Fruit fly (Drosophila melanogaster): ENCODE measurements around the gene GstD9.

Gene GstD9

dm6 chr3R:12323221-12323620, 44.1 kb downstream of the GstD9 start, which contains the start of gene CG10013:
Gene CG10013 (plus strand): TSS chr3R:12323521.
- no peak for TF ChIP-seq Hr4 (GFP tag; optimal IDR thresholded peaks at IDR 0.05)
- no peak for TF ChIP-seq CG10669 (GFP tag; optimal IDR thresholded peaks at IDR 0.05)
- no peak for TF ChIP-seq CG11294 (GFP tag; IDR thresholded peaks at IDR 0.05)
- no peak for TF ChIP-seq svp (GFP tag)
- no peak for TF ChIP-seq Eip78C (GFP tag)
- TF ChIP-seq Sox15 (GFP tag; optimal IDR thresholded peaks at IDR 0.05): no peak
- no peak for TF ChIP-seq acj6 (GFP tag; optimal IDR thresholded peaks at IDR 0.05)
- TF ChIP-seq Hr38 (GFP tag; optimal IDR thresholded peaks at IDR 0.05): no peak
- no peak for TF ChIP-seq CG3919 (GFP tag; optimal IDR thresholded peaks at IDR 0.05)
- no peak for TF ChIP-seq spab (GFP tag; optimal IDR thresholded peaks at IDR 0.05)
- TF ChIP-seq CG6854 (GFP tag; optimal IDR thresholded peaks at IDR 0.05): no peak
- no peak for TF ChIP-seq Lpt (GFP tag; optimal IDR thresholded peaks at IDR 0.05)
- TF ChIP-seq dsx (GFP tag; optimal IDR thresholded peaks at IDR 0.05; ENCODE audit: poor library complexity, severe bottlenecking): no peak
- TF ChIP-seq CG6792 (GFP tag; optimal IDR thresholded peaks at IDR 0.05): no peak
- TF ChIP-seq CG6808 (GFP tag; optimal IDR thresholded peaks at IDR 0.05): no peak

- TF ChIP-seq Blimp-1 (GFP tag; optimal IDR thresholded peaks at IDR 0.05) (no peak), CG15336 (GFP tag; IDR thresholded peaks at IDR 0.05) (no peak), CG6808 (GFP tag; optimal IDR thresholded peaks at IDR 0.05) (no peak), svp (GFP tag) (peak; percentile 99), Ets96B (tag; optimal IDR thresholded peaks at IDR 0.05) (no peak), CG6792 (GFP tag; optimal IDR thresholded peaks at IDR 0.05) (no peak), CG4318 (GFP tag; optimal IDR thresholded peaks at IDR 0.05) (no peak), topi (GFP tag; optimal IDR thresholded peaks at IDR 0.05) (no peak)
Observed at dm6 chr3R:12317325-12317724, 50.0 kb downstream of the GstD9 start.

dm6 chr3R:12316420-12316819, 50.9 kb downstream of the GstD9 start:
- TF ChIP-seq svp (GFP tag): peak; percentile 93
- TF ChIP-seq dsx (GFP tag; optimal IDR thresholded peaks at IDR 0.05; ENCODE audit: poor library complexity, severe bottlenecking): no peak

Measured in whole organism, prepupa.